Worm (Caenorhabditis elegans) whole organism, early embryonic: ENCODE results near the gene molo-1.

Source experiments
- B0310.2 ChIP-seq: sonication (generic microtip); optimal IDR thresholded peaks from 2 replicates; lab custom pipeline; 2016; ENCODE audit warnings: mild to moderate bottlenecking, missing genetic modification characterization, missing compliant biosample characterization
- aly-1 ChIP-seq: sonication (generic microtip); optimal IDR thresholded peaks from 2 replicates; lab custom pipeline; 2016; ENCODE audit warnings: missing genetic modification characterization, missing compliant biosample characterization
- ceh-36 ChIP-seq: sonication (generic microtip); optimal IDR thresholded peaks from 2 replicates; lab custom pipeline; 2016; ENCODE audit warnings: missing genetic modification characterization, inconsistent platforms, missing compliant biosample characterization
- hnd-1 ChIP-seq: sonication (generic microtip); optimal IDR thresholded peaks from 2 replicates; lab custom pipeline; 2016; ENCODE audit warnings: missing genetic modification characterization, missing compliant biosample characterization
- pes-1 ChIP-seq: fragments of 200-800 bp; sonication (Bioruptor generic); IDR thresholded peaks from 2 replicates; pipeline ENCODE4 v1.3.6; 2022; ENCODE audit warnings: missing genetic modification reagents, missing genetic modification characterization, missing compliant biosample characterization
- tbx-37 ChIP-seq: fragments of 200-800 bp; sonication (Bioruptor generic); conservative IDR thresholded peaks from 2 replicates; pipeline ENCODE4 v1.3.6; 2022; ENCODE audit warnings: missing genetic modification reagents, missing genetic modification characterization, missing compliant biosample characterization

- TF ChIP-seq tbx-37 (GFP tag; lab: Robert Waterston, UW) (no peak), hnd-1 (no peak), pes-1 (GFP tag; lab: Robert Waterston, UW) (no peak), aly-1 (tag; lab: Kevin White, UChicago) (no peak), ceh-36 (tag; lab: Kevin White, UChicago) (no peak), B0310.2 (tag; lab: Kevin White, UChicago) (no peak)
These were observed 15.0 kb downstream of the molo-1 start for ce11 chrIII:5588746-5589145.
